Worm (Caenorhabditis elegans): ENCODE results near the gene srg-23.

srg-23 gene

ce11 chrII:3108101-3108500, 12.1 kb upstream of the srg-23 start:
- TF ChIP-seq nhr-25 (tag; optimal IDR thresholded peaks at IDR 0.05) = no peak
- no peak for TF ChIP-seq sea-2 (GFP tag; optimal IDR thresholded peaks at IDR 0.05)
- no peak for TF ChIP-seq lin-39 (tag; optimal IDR thresholded peaks at IDR 0.05)
- TF ChIP-seq nhr-12 (tag; optimal IDR thresholded peaks at IDR 0.05) = no peak
- no peak for TF ChIP-seq eor-1 (tag; optimal IDR thresholded peaks at IDR 0.05)
- no peak for TF ChIP-seq lsy-12 (tag; optimal IDR thresholded peaks at IDR 0.05)
- TF ChIP-seq mdl-1 (tag; optimal IDR thresholded peaks at IDR 0.05) = no peak
- no peak for TF ChIP-seq egl-27 (tag; optimal IDR thresholded peaks at IDR 0.05)
- no peak for TF ChIP-seq tbx-2 (tag; optimal IDR thresholded peaks at IDR 0.05)
- TF ChIP-seq snpc-4 (tag; optimal IDR thresholded peaks at IDR 0.05) = no peak
- TF ChIP-seq skn-1 (tag; optimal IDR thresholded peaks at IDR 0.05) = no peak
- TF ChIP-seq unc-62 (GFP tag; optimal IDR thresholded peaks at IDR 0.05) = no peak
- TF ChIP-seq ztf-4 (tag; optimal IDR thresholded peaks at IDR 0.05) = no peak
- no peak for TF ChIP-seq daf-12 (tag; optimal IDR thresholded peaks at IDR 0.05)
- TF ChIP-seq mml-1 (tag; optimal IDR thresholded peaks at IDR 0.05) = no peak
- TF ChIP-seq nhr-67 (tag; optimal IDR thresholded peaks at IDR 0.05) = no peak
- no peak for TF ChIP-seq elt-2 (tag; optimal IDR thresholded peaks at IDR 0.05)

- no peak for TF ChIP-seq nhr-76 (tag; optimal IDR thresholded peaks at IDR 0.05)
- no peak for TF ChIP-seq eor-1 (tag; optimal IDR thresholded peaks at IDR 0.05)
- no peak for TF ChIP-seq ztf-4 (tag; optimal IDR thresholded peaks at IDR 0.05)
- TF ChIP-seq sea-2 (GFP tag; optimal IDR thresholded peaks at IDR 0.05) = no peak
- no peak for TF ChIP-seq nhr-237 (tag; optimal IDR thresholded peaks at IDR 0.05)
- no peak for TF ChIP-seq ceh-9 (tag; optimal IDR thresholded peaks at IDR 0.05)
- TF ChIP-seq fkh-10 (GFP tag; optimal IDR thresholded peaks at IDR 0.05) = no peak
- no peak for TF ChIP-seq lsy-12 (tag; optimal IDR thresholded peaks at IDR 0.05)
- no peak for TF ChIP-seq unc-39 (tag; optimal IDR thresholded peaks at IDR 0.05)
- no peak for TF ChIP-seq egl-5 (tag; optimal IDR thresholded peaks at IDR 0.05)
- no peak for TF ChIP-seq nfya-1 (tag; optimal IDR thresholded peaks at IDR 0.05; ENCODE audit: insufficient read depth)
- no peak for TF ChIP-seq mml-1 (tag; optimal IDR thresholded peaks at IDR 0.05)
- no peak for TF ChIP-seq ceh-82 (tag; optimal IDR thresholded peaks at IDR 0.05)
- no peak for TF ChIP-seq pqm-1 (tag; optimal IDR thresholded peaks at IDR 0.05)
- TF ChIP-seq egl-27 (tag; optimal IDR thresholded peaks at IDR 0.05) = no peak
These were observed 9.8 kb upstream of the srg-23 start, which contains the start of gene clec-122 for ce11 chrII:3105765-3106164. Gene clec-122, plus strand, starts transcription at chrII:3106065.

ce11 chrII:3102018-3102417, 6.1 kb upstream of the srg-23 start, which contains the start of gene clec-121:
Gene clec-121, plus strand, starts transcription at chrII:3102318.
- TF ChIP-seq eor-1 (tag; optimal IDR thresholded peaks at IDR 0.05) = no peak

ce11 chrII:3100546-3100945, 4.6 kb upstream of the srg-23 start, which contains the start of gene srg-24:
Gene srg-24, minus strand, starts transcription at chrII:3100646.
- no peak for TF ChIP-seq nhr-76 (tag; optimal IDR thresholded peaks at IDR 0.05)
- TF ChIP-seq pha-4 (tag; optimal IDR thresholded peaks at IDR 0.05) = no peak
- TF ChIP-seq eor-1 (tag; optimal IDR thresholded peaks at IDR 0.05) = no peak
- TF ChIP-seq nfya-1 (tag; optimal IDR thresholded peaks at IDR 0.05; ENCODE audit: insufficient read depth) = no peak
- TF ChIP-seq unc-62 (GFP tag; optimal IDR thresholded peaks at IDR 0.05) = no peak
- no peak for TF ChIP-seq ZK546.5 (tag; optimal IDR thresholded peaks at IDR 0.05)
- no peak for TF ChIP-seq pqm-1 (tag; optimal IDR thresholded peaks at IDR 0.05)
- TF ChIP-seq ceh-9 (tag; optimal IDR thresholded peaks at IDR 0.05) = no peak
- no peak for TF ChIP-seq daf-12 (tag; optimal IDR thresholded peaks at IDR 0.05)
- no peak for TF ChIP-seq lsy-12 (tag; optimal IDR thresholded peaks at IDR 0.05)
- no peak for TF ChIP-seq elt-2 (tag; optimal IDR thresholded peaks at IDR 0.05)
- no peak for TF ChIP-seq aly-2 (tag; optimal IDR thresholded peaks at IDR 0.05)
- TF ChIP-seq nhr-67 (tag; optimal IDR thresholded peaks at IDR 0.05) = no peak
- no peak for TF ChIP-seq zag-1 (tag; optimal IDR thresholded peaks at IDR 0.05)
- no peak for TF ChIP-seq nhr-43 (tag; optimal IDR thresholded peaks at IDR 0.05; ENCODE audit: poor library complexity, severe bottlenecking)
- TF ChIP-seq ztf-11 (tag; optimal IDR thresholded peaks at IDR 0.05) = no peak

- TF ChIP-seq ama-1 (optimal IDR thresholded peaks at IDR 0.05) (no peak), pha-4 (tag; optimal IDR thresholded peaks at IDR 0.05) (no peak), nhr-12 (tag; optimal IDR thresholded peaks at IDR 0.05) (no peak), mml-1 (tag; optimal IDR thresholded peaks at IDR 0.05) (no peak), nhr-11 (tag; optimal IDR thresholded peaks at IDR 0.05) (no peak), R02D3.7 (tag; optimal IDR thresholded peaks at IDR 0.05) (no peak), aly-2 (tag; optimal IDR thresholded peaks at IDR 0.05) (no peak), nhr-28 (tag; optimal IDR thresholded peaks at IDR 0.05) (no peak), elt-3 (tag; optimal IDR thresholded peaks at IDR 0.05) (no peak), snpc-4 (tag; optimal IDR thresholded peaks at IDR 0.05) (no peak), fkh-10 (GFP tag; optimal IDR thresholded peaks at IDR 0.05) (no peak), jun-1 (tag; optimal IDR thresholded peaks at IDR 0.05) (no peak), fkh-2 (tag; optimal IDR thresholded peaks at IDR 0.05) (no peak), nfya-1 (tag; optimal IDR thresholded peaks at IDR 0.05; ENCODE audit: insufficient read depth) (no peak), lsy-12 (tag; optimal IDR thresholded peaks at IDR 0.05) (no peak), lin-15B (tag; optimal IDR thresholded peaks at IDR 0.05) (no peak)
These were observed 897 bp upstream of the srg-23 start, which contains the start of gene Y25C1A.14 for ce11 chrII:3096857-3097256. Gene Y25C1A.14, minus strand, starts transcription at chrII:3096957.

Data from whole organism, L3 larva.